Worm (Caenorhabditis elegans): ENCODE measurements around the gene R10E4.9.

DNA sequence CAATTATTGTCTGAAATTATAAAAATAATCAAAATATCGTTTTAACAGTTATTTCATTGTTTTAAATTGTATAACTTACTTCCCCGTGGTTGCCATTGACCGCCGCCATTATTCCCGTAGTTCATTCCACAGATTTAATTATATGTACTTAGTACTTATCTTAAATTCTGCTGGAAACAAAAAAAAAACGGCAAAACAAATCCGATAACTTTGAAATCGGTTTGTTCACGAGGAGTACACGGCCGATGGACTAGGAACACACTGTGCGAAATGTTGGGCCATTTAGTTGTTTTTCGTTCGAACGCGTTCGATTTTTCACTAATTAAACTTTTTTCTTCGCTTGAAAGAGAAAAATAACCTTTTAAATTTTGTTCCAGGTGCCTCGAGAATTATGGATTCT, 40.9 kb upstream of the R10E4.9 start, which contains the start of the genes B0285.3 and lcmt-1:
- TF ChIP-seq elt-1 (tag; optimal IDR thresholded peaks at IDR 0.05; ENCODE audit: borderline replicate concordance, insufficient read depth) (no peak), ztf-11 (tag; optimal IDR thresholded peaks at IDR 0.05) (no peak), flh-1 (GFP tag; optimal IDR thresholded peaks at IDR 0.05) (no peak), mep-1 (tag; optimal IDR thresholded peaks at IDR 0.05) (no peak), nhr-76 (tag; optimal IDR thresholded peaks at IDR 0.05) (no peak), lsy-2 (tag; optimal IDR thresholded peaks at IDR 0.05) (no peak), unc-39 (tag; optimal IDR thresholded peaks at IDR 0.05) (no peak)

Data from whole organism, mixed stage, embryonic.